Fruit fly (Drosophila melanogaster) whole organism, prepupa: Measurements from ENCODE around the gene GstD6.

Experiments used
- CG1621 ChIP-seq: fragments of 200-800 bp; sonication (Bioruptor generic); optimal IDR thresholded peaks from 3 replicates; lab custom pipeline; 2018; ENCODE audit warnings: missing biosample characterization, mild to moderate bottlenecking, missing genetic modification characterization
- Smox ChIP-seq: fragments of 200-800 bp; sonication (Bioruptor generic); optimal IDR thresholded peaks from 3 replicates; lab custom pipeline; 2016; ENCODE audit warnings: missing biosample characterization, missing genetic modification characterization
- pdm3 ChIP-seq: fragments of 200-800 bp; sonication (Bioruptor generic); optimal IDR thresholded peaks from 3 replicates; lab custom pipeline; 2016; ENCODE audit warnings: missing biosample characterization, missing genetic modification characterization

DNA sequence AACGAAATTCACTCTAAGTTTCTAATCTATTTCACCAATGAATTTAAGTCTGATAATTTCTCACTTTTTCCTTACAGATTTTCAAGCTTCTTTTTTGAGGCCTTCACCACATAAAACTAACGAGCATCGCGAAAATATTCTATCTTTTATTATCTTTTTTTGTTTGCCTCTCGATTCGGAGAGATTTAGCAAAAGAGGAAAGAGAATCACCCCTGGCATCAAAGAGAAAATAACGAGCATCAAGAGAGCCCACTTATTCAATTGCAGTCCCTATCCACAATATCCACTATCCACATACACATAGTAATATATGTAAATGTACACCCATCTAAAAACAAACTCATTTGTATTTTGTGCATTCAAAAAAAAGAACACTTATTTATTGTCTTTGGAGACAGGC lies 9.5 kb upstream of the GstD6 start, which contains the start of gene GstD9:
- TF ChIP-seq Smox (GFP tag; lab: Kevin White, UChicago) (no peak), CG1621 (tag; lab: Kevin White, UChicago) (no peak), pdm3 (GFP tag; lab: Kevin White, UChicago) (no peak)
